Fruit fly (Drosophila melanogaster) whole organism, embryonic: ENCODE data around the gene Son.

Source experiments
- ATbp ChIP-seq: fragments of 200-800 bp; sonication (Bioruptor generic); optimal IDR thresholded peaks from 2 replicates; lab custom pipeline; 2017; ENCODE audit warnings: missing biosample characterization, mild to moderate bottlenecking, missing genetic modification characterization, missing genetic modification reagents
- CG10366 ChIP-seq: fragments of 200-800 bp; sonication (Bioruptor generic); IDR thresholded peaks from 2 replicates; pipeline ENCODE4 v1.3.6; 2022; ENCODE audit warnings: missing biosample characterization, missing genetic modification characterization
- CG10959 ChIP-seq: fragments of 200-800 bp; sonication (Bioruptor generic); IDR thresholded peaks from 2 replicates; pipeline ENCODE4 v1.3.6; 2022; ENCODE audit warnings: missing biosample characterization, missing genetic modification characterization
- CG12391 ChIP-seq: fragments of 200-800 bp; sonication (Bioruptor generic); optimal IDR thresholded peaks from 3 replicates; lab custom pipeline; 2018; ENCODE audit warnings: missing biosample characterization, mild to moderate bottlenecking, missing genetic modification characterization, moderate library complexity
- CG13894 ChIP-seq: fragments of 200-800 bp; sonication (Bioruptor generic); optimal IDR thresholded peaks from 3 replicates; lab custom pipeline; 2018; ENCODE audit warnings: missing biosample characterization, mild to moderate bottlenecking, missing genetic modification characterization, moderate library complexity
- CG14441 ChIP-seq: fragments of 200-800 bp; sonication (Bioruptor generic); IDR thresholded peaks from 2 replicates; pipeline ENCODE4 v1.3.6; 2022; ENCODE audit warnings: missing biosample characterization, missing genetic modification characterization
- CG14710 ChIP-seq: fragments of 200-800 bp; sonication (Bioruptor generic); optimal IDR thresholded peaks from 3 replicates; lab custom pipeline; 2019; ENCODE audit warnings: missing biosample characterization, mild to moderate bottlenecking, missing genetic modification characterization, moderate library complexity
- CG15269 ChIP-seq: fragments of 200-800 bp; sonication (Bioruptor generic); optimal IDR thresholded peaks from 2 replicates; lab custom pipeline; 2018; ENCODE audit warnings: missing biosample characterization, mild to moderate bottlenecking, missing genetic modification characterization, moderate library complexity
- CG1647 ChIP-seq: fragments of 200-800 bp; sonication (Bioruptor generic); optimal IDR thresholded peaks from 3 replicates; lab custom pipeline; 2016; ENCODE audit warnings: missing biosample characterization, missing genetic modification characterization
- CG17568 ChIP-seq: fragments of 200-800 bp; sonication (Bioruptor generic); optimal IDR thresholded peaks from 2 replicates; lab custom pipeline; 2018; ENCODE audit warnings: missing biosample characterization, mild to moderate bottlenecking, missing genetic modification characterization, moderate library complexity
- CG17829 ChIP-seq: fragments of 200-800 bp; optimal IDR thresholded peaks from 2 replicates; lab custom pipeline; 2019; ENCODE audit warnings: missing biosample characterization, mild to moderate bottlenecking, missing genetic modification characterization, moderate library complexity
- CG18619 ChIP-seq: fragments of 200-800 bp; sonication (Bioruptor generic); optimal IDR thresholded peaks from 3 replicates; lab custom pipeline; 2017; ENCODE audit warnings: missing biosample characterization, mild to moderate bottlenecking, missing genetic modification characterization
- CG5180 ChIP-seq: fragments of 200-800 bp; sonication (Bioruptor generic); optimal IDR thresholded peaks from 3 replicates; lab custom pipeline; 2017; ENCODE audit warnings: missing biosample characterization, missing genetic modification characterization, mild to moderate bottlenecking, moderate library complexity, missing genetic modification reagents
- CG6175 ChIP-seq: fragments of 200-800 bp; sonication (Bioruptor generic); IDR thresholded peaks from 3 replicates; pipeline ENCODE4 v1.3.6; 2022; ENCODE audit warnings: missing biosample characterization, missing genetic modification characterization
- CG6683 ChIP-seq: fragments of 200-800 bp; sonication (Bioruptor generic); optimal IDR thresholded peaks from 2 replicates; lab custom pipeline; 2017; ENCODE audit warnings: missing biosample characterization, mild to moderate bottlenecking, missing genetic modification characterization, missing genetic modification reagents
- CG9609 ChIP-seq: fragments of 200-800 bp; sonication (Bioruptor generic); optimal IDR thresholded peaks from 3 replicates; lab custom pipeline; 2016; ENCODE audit warnings: missing biosample characterization, missing genetic modification characterization
- Ets97D ChIP-seq: fragments of 200-800 bp; sonication (Bioruptor generic); optimal IDR thresholded peaks from 3 replicates; lab custom pipeline; 2016; ENCODE audit warnings: missing biosample characterization, missing genetic modification characterization
- Fer3 ChIP-seq: fragments of 200-800 bp; sonication (Bioruptor generic); optimal IDR thresholded peaks from 2 replicates; lab custom pipeline; 2018; ENCODE audit warnings: missing biosample characterization, mild to moderate bottlenecking, missing genetic modification characterization, moderate library complexity
- HHEX ChIP-seq: fragments of 200-800 bp; sonication (Bioruptor generic); optimal IDR thresholded peaks from 3 replicates; lab custom pipeline; 2017; ENCODE audit warnings: missing biosample characterization, mild to moderate bottlenecking, missing genetic modification characterization, missing genetic modification reagents
- HLH54F ChIP-seq: fragments of 200-800 bp; sonication (Bioruptor generic); optimal IDR thresholded peaks from 3 replicates; lab custom pipeline; 2016; ENCODE audit warnings: missing biosample characterization, missing genetic modification characterization
- Hand ChIP-seq: fragments of 200-800 bp; sonication (Bioruptor generic); optimal IDR thresholded peaks from 2 replicates; lab custom pipeline; 2017; ENCODE audit warnings: mild to moderate bottlenecking, missing biosample characterization, missing genetic modification reagents, missing genetic modification characterization
- HmgD ChIP-seq: fragments of 200-800 bp; sonication (Bioruptor generic); optimal IDR thresholded peaks from 3 replicates; lab custom pipeline; 2016; ENCODE audit warnings: missing biosample characterization, missing genetic modification characterization
- Hmr ChIP-seq: fragments of 200-800 bp; sonication (Bioruptor generic); optimal IDR thresholded peaks from 3 replicates; lab custom pipeline; 2017; ENCODE audit warnings: mild to moderate bottlenecking, missing biosample characterization, missing genetic modification reagents, missing genetic modification characterization
- Kr ChIP-seq: fragments of 200-800 bp; sonication (Bioruptor generic); optimal IDR thresholded peaks from 2 replicates; lab custom pipeline; 2017; ENCODE audit warnings: missing biosample characterization, mild to moderate bottlenecking, missing genetic modification characterization
- Lhr ChIP-seq: fragments of 200-800 bp; sonication (Bioruptor generic); optimal IDR thresholded peaks from 3 replicates; lab custom pipeline; 2017; ENCODE audit warnings: mild to moderate bottlenecking, missing biosample characterization, missing genetic modification reagents, missing genetic modification characterization
- Lim3 ChIP-seq: fragments of 200-800 bp; sonication (Bioruptor generic); IDR thresholded peaks from 2 replicates; pipeline ENCODE4 v1.3.6; 2022; ENCODE audit warnings: missing biosample characterization, missing genetic modification characterization
- Mad ChIP-seq: fragments of 200-800 bp; sonication (Bioruptor generic); optimal IDR thresholded peaks from 2 replicates; lab custom pipeline; 2016; ENCODE audit warnings: missing biosample characterization, missing genetic modification characterization
- Med ChIP-seq: fragments of 200-800 bp; sonication (Bioruptor generic); peaks from one replicate; lab custom pipeline; 2016; ENCODE audit warnings: missing biosample characterization, missing genetic modification characterization, mild to moderate bottlenecking, inconsistent platforms, moderate library complexity
- Myb ChIP-seq: fragments of 200-800 bp; sonication (Bioruptor generic); optimal IDR thresholded peaks from 2 replicates; lab custom pipeline; 2016; ENCODE audit warnings: missing biosample characterization, missing genetic modification characterization
- NC2α ChIP-seq: fragments of 200-800 bp; sonication (Bioruptor generic); optimal IDR thresholded peaks from 2 replicates; lab custom pipeline; 2016; ENCODE audit warnings: missing biosample characterization, missing genetic modification characterization
- Neu2 ChIP-seq: fragments of 200-800 bp; sonication (Bioruptor generic); optimal IDR thresholded peaks from 3 replicates; lab custom pipeline; 2016; ENCODE audit warnings: missing biosample characterization, missing genetic modification characterization, borderline replicate concordance
- NfI ChIP-seq: fragments of 200-800 bp; sonication (Bioruptor generic); optimal IDR thresholded peaks from 3 replicates; lab custom pipeline; 2018; ENCODE audit warnings: missing biosample characterization, mild to moderate bottlenecking, missing genetic modification characterization, moderate library complexity
- Ravus ChIP-seq: fragments of 200-800 bp; sonication (Bioruptor generic); IDR thresholded peaks from 2 replicates; pipeline ENCODE4 v1.3.6; 2022; ENCODE audit warnings: missing biosample characterization, missing genetic modification characterization
- Spps ChIP-seq: fragments of 200-800 bp; sonication (Bioruptor generic); optimal IDR thresholded peaks from 2 replicates; lab custom pipeline; 2018; ENCODE audit warnings: missing biosample characterization, mild to moderate bottlenecking, missing genetic modification characterization
- abd-A ChIP-seq: fragments of 200-800 bp; sonication (Bioruptor generic); optimal IDR thresholded peaks from 3 replicates; lab custom pipeline; 2019; ENCODE audit warnings: missing biosample characterization, mild to moderate bottlenecking, missing genetic modification characterization, moderate library complexity
- bsh ChIP-seq, 2 experiments: fragments of 200-800 bp; sonication (Bioruptor generic); optimal IDR thresholded peaks; 2 replicates each; lab custom pipeline; 2017 to 2018; ENCODE audit warnings: mild to moderate bottlenecking in 2 of 2, missing biosample characterization in 2 of 2, missing genetic modification characterization in 2 of 2, moderate library complexity in 1 of 2
- eyg ChIP-seq: fragments of 200-800 bp; sonication (Bioruptor generic); optimal IDR thresholded peaks from 3 replicates; lab custom pipeline; 2016; ENCODE audit warnings: missing biosample characterization, missing genetic modification characterization
- fd102C ChIP-seq: fragments of 200-800 bp; sonication (Bioruptor generic); optimal IDR thresholded peaks from 2 replicates; lab custom pipeline; 2018; ENCODE audit warnings: missing biosample characterization, mild to moderate bottlenecking, missing genetic modification characterization, moderate library complexity
- lilli ChIP-seq: fragments of 200-800 bp; sonication (Bioruptor generic); optimal IDR thresholded peaks from 3 replicates; lab custom pipeline; 2016; ENCODE audit warnings: missing biosample characterization, missing genetic modification characterization
- lmd ChIP-seq: fragments of 200-800 bp; sonication (Bioruptor generic); IDR thresholded peaks from 2 replicates; pipeline ENCODE4 v1.3.6; 2022; ENCODE audit warnings: missing biosample characterization, missing genetic modification characterization
- nerfin-2 ChIP-seq: fragments of 200-800 bp; sonication (Bioruptor generic); IDR thresholded peaks from 2 replicates; pipeline ENCODE4 v1.3.6; 2022; ENCODE audit warnings: missing biosample characterization, missing genetic modification characterization; ENCODE audit not compliant: partially characterized antibody
- oc ChIP-seq: fragments of 200-800 bp; sonication (Bioruptor generic); optimal IDR thresholded peaks from 2 replicates; lab custom pipeline; 2018; ENCODE audit warnings: missing biosample characterization, mild to moderate bottlenecking, missing genetic modification characterization, moderate library complexity
- pzg ChIP-seq: fragments of 200-800 bp; sonication (Bioruptor generic); optimal IDR thresholded peaks from 3 replicates; lab custom pipeline; 2018; ENCODE audit warnings: missing biosample characterization, mild to moderate bottlenecking, missing genetic modification characterization, moderate library complexity
- schlank ChIP-seq: fragments of 200-800 bp; sonication (Bioruptor generic); optimal IDR thresholded peaks from 2 replicates; lab custom pipeline; 2018; ENCODE audit warnings: missing biosample characterization, mild to moderate bottlenecking, missing genetic modification characterization
- sd ChIP-seq: fragments of 200-800 bp; sonication (Bioruptor generic); optimal IDR thresholded peaks from 3 replicates; lab custom pipeline; 2018; ENCODE audit warnings: missing biosample characterization, mild to moderate bottlenecking, missing genetic modification characterization, moderate library complexity
- sens ChIP-seq: fragments of 200-800 bp; sonication (Bioruptor generic); peaks from one replicate; lab custom pipeline; 2016; ENCODE audit warnings: missing biosample characterization, missing genetic modification characterization
- stwl ChIP-seq: fragments of 200-800 bp; sonication (Bioruptor generic); optimal IDR thresholded peaks from 3 replicates; lab custom pipeline; 2018; ENCODE audit warnings: missing biosample characterization, mild to moderate bottlenecking, missing genetic modification characterization, moderate library complexity
- yki ChIP-seq: fragments of >200 bp; optimal IDR thresholded peaks from 3 replicates; lab custom pipeline; 2018
- zen ChIP-seq: fragments of 200-800 bp; sonication (Bioruptor generic); optimal IDR thresholded peaks from 3 replicates; lab custom pipeline; 2018; ENCODE audit warnings: missing biosample characterization, mild to moderate bottlenecking, missing genetic modification characterization, moderate library complexity
- zf30C ChIP-seq: fragments of 200-800 bp; sonication (Bioruptor generic); optimal IDR thresholded peaks from 3 replicates; lab custom pipeline; 2018; ENCODE audit warnings: missing biosample characterization, mild to moderate bottlenecking, missing genetic modification characterization

Gene Son

dm6 chr3R:9630633-9631095 is 52.8 kb downstream of the Son start, which contains the start of gene Calr (continued):
- TF ChIP-seq CG6683 (no peak), Lim3 (no peak), Neu2 (peak; percentile 100), Fer3 (tag; lab: Kevin White, UChicago) (peak; percentile 12), CG10959 (GFP tag; lab: Robert Waterston, UW) (no peak), CG6175 (GFP tag; lab: Robert Waterston, UW) (no peak), CG17568 (GFP tag; lab: Kevin White, UChicago) (no peak), Myb (peak; percentile 82), NC2α (GFP tag; lab: Kevin White, UChicago) (peak; percentile 18), CG15269 (tag; lab: Kevin White, UChicago) (no peak), HLH54F (GFP tag; lab: Kevin White, UChicago) (no peak), CG13894 (tag; lab: Kevin White, UChicago) (peak; percentile 55), Med (GFP tag; lab: Kevin White, UChicago) (peak; percentile 95), HHEX (peak; percentile 27), schlank (tag; lab: Kevin White, UChicago) (peak; percentile 7), Hand (GFP tag; lab: Kevin White, UChicago) (no peak), NfI (GFP tag; lab: Kevin White, UChicago) (peak; percentile 58), CG14710 (peak; percentile 72), Spps (tag; lab: Kevin White, UChicago) (peak; percentile 38), CG18619 (GFP tag; lab: Kevin White, UChicago) (peak; percentile 32), nerfin-2 (GFP tag; lab: Robert Waterston, UW) (no peak), lmd (GFP tag; lab: Robert Waterston, UW) (no peak), Ravus (no peak), zen (peak; percentile 63), CG5180 (no peak), zf30C (peak; percentile 1), eyg (GFP tag; lab: Kevin White, UChicago) (peak; percentile 49), Kr (GFP tag; lab: Kevin White, UChicago) (no peak), CG1647 (peak; percentile 45), fd102C (GFP tag; lab: Kevin White, UChicago) (no peak), HmgD (peak; percentile 63), CG12391 (peak; percentile 45), CG14441 (no peak), yki (lab: Kevin White, UChicago) (no peak), Hmr (peak; percentile 72), sens (peak; percentile 88), abd-A (peak; percentile 95), bsh (GFP tag; optimal IDR thresholded peaks at IDR 0.05; lab: Kevin White, UChicago) (peak in 1 of 2 experiments; percentile 9), pzg (GFP tag; lab: Kevin White, UChicago) (peak; percentile 83), CG10366 (GFP tag; lab: Robert Waterston, UW) (no peak), Ets97D (GFP tag; lab: Kevin White, UChicago) (peak; percentile 92), sd (tag; lab: Kevin White, UChicago) (peak; percentile 64), Lhr (GFP tag; lab: Kevin White, UChicago) (peak; percentile 93), CG17829 (tag; lab: Kevin White, UChicago) (peak; percentile 78), stwl (peak; percentile 97), oc (tag; lab: Kevin White, UChicago) (peak; percentile 67), CG9609 (GFP tag; lab: Kevin White, UChicago) (peak; percentile 18), Mad (GFP tag; lab: Kevin White, UChicago) (no peak), ATbp (GFP tag; lab: Kevin White, UChicago) (no peak), lilli (GFP tag; lab: Kevin White, UChicago) (peak; percentile 68)
